Worm (Caenorhabditis elegans): ENCODE data around the gene srj-38.
A peak's percentile ranks its signal among the peaks of the same experiment; 100 is the strongest.

Gene srj-38

DNA sequence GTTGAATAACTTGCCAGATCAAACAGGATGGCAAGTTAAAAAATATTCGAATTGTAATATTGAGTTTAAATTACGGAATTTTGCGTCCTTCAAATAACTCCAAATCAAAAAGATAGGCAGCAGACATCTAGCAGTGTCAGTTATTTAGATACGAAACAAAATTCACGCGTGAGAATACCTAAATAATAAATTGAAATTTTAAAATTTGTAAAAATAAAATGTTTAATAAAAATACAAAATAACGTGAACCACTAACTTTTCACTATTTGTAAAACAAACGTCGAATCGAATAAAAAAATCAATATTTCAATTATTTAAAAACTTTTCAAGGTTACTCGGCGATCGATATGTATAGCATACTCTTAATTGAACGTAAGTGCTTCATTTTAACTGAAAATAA, 8.3 kb downstream of the srj-38 start, which contains the start of gene T02B11.9:
T02B11.9 (plus strand) TSS at position 301 of the 400 bp plus-strand sequence.
- no peak for TF ChIP-seq egl-27 (tag; optimal IDR thresholded peaks at IDR 0.05)

DNA sequence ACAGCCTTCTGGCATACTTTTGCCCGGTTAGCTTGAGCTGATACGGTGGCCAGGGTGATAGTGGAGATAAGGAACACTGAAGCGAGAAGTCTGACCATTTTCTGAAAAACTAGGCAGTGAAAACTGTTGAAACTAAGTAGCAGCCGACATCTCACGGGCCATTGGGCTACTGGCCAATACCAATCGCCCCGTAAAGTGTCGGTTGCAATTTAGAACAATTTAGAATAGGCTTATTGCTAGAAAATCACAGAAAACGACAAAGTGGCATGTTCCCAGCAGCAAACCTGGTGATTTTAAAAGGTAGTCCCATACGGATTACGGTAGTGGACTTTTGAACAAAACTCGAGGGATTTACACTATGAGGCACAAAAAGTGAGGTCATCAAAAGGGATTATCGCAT, 13.2 kb downstream of the srj-38 start, which contains the start of gene T02B11.4:
T02B11.4 (minus strand) TSS at position 101 of the 400 bp plus-strand sequence.
- no peak for TF ChIP-seq ceh-82 (tag; optimal IDR thresholded peaks at IDR 0.05)
- no peak for TF ChIP-seq nhr-77 (tag; optimal IDR thresholded peaks at IDR 0.05)
- no peak for TF ChIP-seq nfya-1 (tag; optimal IDR thresholded peaks at IDR 0.05; ENCODE audit: insufficient read depth)
- TF ChIP-seq jun-1 (tag; optimal IDR thresholded peaks at IDR 0.05), result no peak
- no peak for TF ChIP-seq nhr-76 (tag; optimal IDR thresholded peaks at IDR 0.05)
- TF ChIP-seq lin-15B (tag; optimal IDR thresholded peaks at IDR 0.05), result no peak
- no peak for TF ChIP-seq pqm-1 (tag; optimal IDR thresholded peaks at IDR 0.05)
- TF ChIP-seq R02D3.7 (tag; optimal IDR thresholded peaks at IDR 0.05), result no peak
- no peak for TF ChIP-seq zag-1 (tag; optimal IDR thresholded peaks at IDR 0.05)
- no peak for TF ChIP-seq ztf-4 (tag; optimal IDR thresholded peaks at IDR 0.05)
- no peak for TF ChIP-seq nhr-43 (tag; optimal IDR thresholded peaks at IDR 0.05; ENCODE audit: poor library complexity, severe bottlenecking)

DNA sequence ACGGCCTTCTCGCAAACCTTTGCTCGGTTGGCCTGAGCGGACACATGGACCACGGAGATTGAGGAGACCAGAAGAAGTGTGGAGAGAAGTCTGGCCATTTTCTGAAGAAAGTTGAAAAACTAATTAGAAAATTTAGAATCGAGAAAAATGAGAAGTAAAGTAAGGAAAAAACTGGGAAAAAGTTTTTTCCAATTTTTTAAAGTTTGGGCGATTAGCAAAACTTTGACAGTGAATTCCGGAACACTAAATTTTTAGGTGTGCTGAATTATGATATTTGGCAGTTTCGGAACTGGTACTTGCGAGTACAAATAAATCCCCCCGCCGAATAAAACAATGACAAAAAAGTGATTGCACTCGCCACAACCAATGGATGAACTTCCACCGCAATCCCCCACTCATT, 17.5 kb downstream of the srj-38 start, which contains the start of gene T02B11.3:
T02B11.3 (minus strand) TSS at position 101 of the 400 bp plus-strand sequence.
- TF ChIP-seq hmg-11 (tag; optimal IDR thresholded peaks at IDR 0.05), result no peak
- no peak for TF ChIP-seq nhr-76 (tag; optimal IDR thresholded peaks at IDR 0.05)
- no peak for TF ChIP-seq snpc-4 (tag; optimal IDR thresholded peaks at IDR 0.05)
- no peak for TF ChIP-seq nhr-67 (tag; optimal IDR thresholded peaks at IDR 0.05)
- no peak for TF ChIP-seq mml-1 (tag; optimal IDR thresholded peaks at IDR 0.05)
- no peak for TF ChIP-seq unc-62 (GFP tag; optimal IDR thresholded peaks at IDR 0.05)
- no peak for TF ChIP-seq lin-15B (tag; optimal IDR thresholded peaks at IDR 0.05)
- TF ChIP-seq eor-1 (tag; optimal IDR thresholded peaks at IDR 0.05), result no peak
- TF ChIP-seq pqm-1 (tag; optimal IDR thresholded peaks at IDR 0.05), result no peak

DNA sequence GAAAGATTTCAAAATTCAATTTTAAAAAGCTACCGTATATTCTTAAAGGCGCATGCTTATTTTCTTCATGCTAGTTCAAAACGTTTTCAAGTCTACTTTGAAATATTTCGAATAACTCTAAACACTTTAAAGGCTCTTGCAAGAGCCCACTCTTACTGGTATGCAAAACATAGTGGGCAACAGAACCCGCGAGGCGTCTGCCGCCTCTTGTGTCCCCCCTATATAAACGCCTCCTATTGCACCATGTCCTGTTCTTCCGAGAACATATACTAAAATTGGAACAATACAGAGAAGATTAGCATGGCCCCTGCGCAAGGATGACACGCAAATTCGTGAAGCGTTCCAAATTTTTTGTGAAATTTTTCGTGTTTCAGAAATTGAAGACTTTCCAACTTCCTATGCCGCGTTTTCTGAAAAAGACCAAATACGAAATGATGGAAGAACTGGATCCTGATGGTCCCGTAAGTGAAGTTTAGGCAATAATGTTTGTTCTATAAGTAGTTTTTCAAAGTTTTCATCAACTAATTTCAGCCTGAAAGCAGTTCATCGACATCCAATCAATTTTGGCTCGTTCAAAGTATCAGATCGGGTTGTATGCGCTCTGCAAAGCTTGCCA, 25.3 kb downstream of the srj-38 start:
- TF ChIP-seq nhr-76 (tag; optimal IDR thresholded peaks at IDR 0.05), result no peak
- TF ChIP-seq snpc-4 (tag; optimal IDR thresholded peaks at IDR 0.05), result peak; percentile 84
- TF ChIP-seq pqm-1 (tag; optimal IDR thresholded peaks at IDR 0.05), result no peak
- TF ChIP-seq unc-62 (GFP tag; optimal IDR thresholded peaks at IDR 0.05), result no peak

DNA sequence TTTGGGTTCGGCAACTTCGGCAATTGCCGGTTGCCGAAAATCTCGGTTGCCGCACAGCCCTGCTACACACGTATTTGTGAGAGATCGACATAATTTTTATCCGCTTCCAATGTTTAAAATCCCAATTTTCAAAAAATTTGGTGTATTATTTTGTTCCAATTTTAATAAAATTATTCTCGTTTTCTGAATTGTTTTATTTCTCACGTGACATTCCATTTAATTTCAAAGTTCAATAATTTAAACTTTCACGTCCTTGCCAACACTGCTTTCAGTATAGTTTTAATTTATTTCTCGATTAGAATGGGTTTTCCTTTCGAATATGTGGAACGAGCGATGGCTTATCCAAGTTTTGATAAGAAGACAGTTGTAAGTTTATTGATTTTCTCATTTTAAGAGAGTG, 27.7 kb downstream of the srj-38 start, which contains the start of gene K09C6.2:
K09C6.2 (plus strand) TSS at position 301 of the 400 bp plus-strand sequence.
- no peak for TF ChIP-seq nhr-77 (tag; optimal IDR thresholded peaks at IDR 0.05)
- no peak for TF ChIP-seq nhr-76 (tag; optimal IDR thresholded peaks at IDR 0.05)
- TF ChIP-seq nhr-67 (tag; optimal IDR thresholded peaks at IDR 0.05), result no peak
- TF ChIP-seq ZK546.5 (tag; optimal IDR thresholded peaks at IDR 0.05), result no peak
- TF ChIP-seq daf-12 (tag; optimal IDR thresholded peaks at IDR 0.05), result no peak
- no peak for TF ChIP-seq nhr-25 (tag; optimal IDR thresholded peaks at IDR 0.05)
- no peak for TF ChIP-seq elt-2 (tag; optimal IDR thresholded peaks at IDR 0.05)

DNA sequence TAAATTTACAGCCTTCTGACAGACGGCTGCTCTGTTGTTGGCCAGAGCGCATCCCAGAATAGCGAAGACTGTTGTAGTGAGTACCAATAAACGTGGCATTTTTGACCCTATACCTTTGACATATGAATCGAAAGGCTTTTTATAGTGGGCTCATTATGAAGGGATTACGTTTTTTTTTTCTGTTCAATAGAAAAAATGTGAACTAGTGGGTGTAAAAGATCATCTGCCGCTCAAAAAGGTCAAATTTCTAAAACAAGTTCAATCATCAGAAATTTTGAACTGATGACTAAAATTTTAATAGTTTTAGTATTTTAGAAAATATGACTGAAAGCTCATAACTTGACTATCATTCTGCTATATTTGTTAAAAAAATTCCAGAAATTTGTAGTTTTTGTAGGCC, 29.3 kb downstream of the srj-38 start, which contains the start of gene K09C6.9:
K09C6.9 (minus strand) TSS at position 101 of the 400 bp plus-strand sequence.
- no peak for TF ChIP-seq daf-12 (tag; optimal IDR thresholded peaks at IDR 0.05)
- TF ChIP-seq snpc-4 (tag; optimal IDR thresholded peaks at IDR 0.05), result no peak
- no peak for TF ChIP-seq ama-1 (optimal IDR thresholded peaks at IDR 0.05)
- TF ChIP-seq nhr-76 (tag; optimal IDR thresholded peaks at IDR 0.05), result no peak
- no peak for TF ChIP-seq nhr-67 (tag; optimal IDR thresholded peaks at IDR 0.05)
- TF ChIP-seq lsy-12 (tag; optimal IDR thresholded peaks at IDR 0.05), result no peak
- TF ChIP-seq sea-2 (GFP tag; optimal IDR thresholded peaks at IDR 0.05), result no peak
- no peak for TF ChIP-seq pqm-1 (tag; optimal IDR thresholded peaks at IDR 0.05)
- TF ChIP-seq ceh-9 (tag; optimal IDR thresholded peaks at IDR 0.05), result no peak
- TF ChIP-seq nhr-237 (tag; optimal IDR thresholded peaks at IDR 0.05), result no peak
- no peak for TF ChIP-seq skn-1 (tag; optimal IDR thresholded peaks at IDR 0.05)
- TF ChIP-seq nhr-25 (tag; optimal IDR thresholded peaks at IDR 0.05), result no peak

DNA sequence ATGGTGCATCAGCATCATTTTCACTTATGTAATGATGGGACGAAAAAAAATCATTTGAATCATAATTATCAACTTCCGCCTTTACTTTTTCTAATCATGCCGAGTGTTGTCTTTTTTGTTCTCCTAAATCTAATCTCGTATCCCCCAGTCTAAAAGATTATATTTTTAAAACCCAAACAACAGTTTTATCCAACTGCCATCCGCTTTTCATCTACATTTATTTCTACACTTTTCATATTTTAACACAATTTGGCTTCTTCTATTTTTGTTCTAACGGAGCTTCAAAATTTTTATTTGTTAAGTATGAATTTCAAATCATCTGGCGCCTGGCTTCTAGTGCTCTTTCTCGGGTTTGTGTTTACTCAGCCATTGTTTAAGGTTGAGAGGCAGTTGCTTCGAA, 32.0 kb downstream of the srj-38 start, which contains the start of gene K09C6.3:
K09C6.3 (plus strand) TSS at position 301 of the 400 bp plus-strand sequence.
- TF ChIP-seq tbx-2 (tag; optimal IDR thresholded peaks at IDR 0.05), result no peak
- TF ChIP-seq nhr-76 (tag; optimal IDR thresholded peaks at IDR 0.05), result no peak

Measured in whole organism, L3 larva.